Fruit fly (Drosophila melanogaster): Measurements from ENCODE around the gene Mettl2.

Mettl2 gene

dm6 chr3L:1652700-1653200 lies 13.7 kb upstream of the Mettl2 start, which contains the start of the genes CG7970 and Vta1 (continued):
- no peak for TF ChIP-seq Sox14 (GFP tag; optimal IDR thresholded peaks at IDR 0.05)
- TF ChIP-seq Lpt (GFP tag; optimal IDR thresholded peaks at IDR 0.05) = peak; percentile 42
- no peak for TF ChIP-seq CG10669 (GFP tag; optimal IDR thresholded peaks at IDR 0.05)
- TF ChIP-seq Hr38 (GFP tag; optimal IDR thresholded peaks at IDR 0.05) = no peak
- TF ChIP-seq CG8632 (GFP tag; optimal IDR thresholded peaks at IDR 0.05) = no peak
- no peak for TF ChIP-seq CG11294 (GFP tag; IDR thresholded peaks at IDR 0.05)
- no peak for TF ChIP-seq dac (GFP tag; optimal IDR thresholded peaks at IDR 0.05)
- no peak for TF ChIP-seq lz (GFP tag; optimal IDR thresholded peaks at IDR 0.05)
- peak; percentile 55 for TF ChIP-seq CG8119 (GFP tag; IDR thresholded peaks at IDR 0.05)
- no peak for TF ChIP-seq Eip93F (GFP tag; optimal IDR thresholded peaks at IDR 0.05)
- no peak for TF ChIP-seq Hr39 (GFP tag; optimal IDR thresholded peaks at IDR 0.05)
- TF ChIP-seq CG16779 (tag; optimal IDR thresholded peaks at IDR 0.05) = peak; percentile 75
- TF ChIP-seq Met (GFP tag; optimal IDR thresholded peaks at IDR 0.05) = no peak
- no peak for TF ChIP-seq fkh (GFP tag; optimal IDR thresholded peaks at IDR 0.05)
- no peak for TF ChIP-seq Eip78C (GFP tag)
- TF ChIP-seq CG15336 (GFP tag; IDR thresholded peaks at IDR 0.05) = peak; percentile 43; the same call in 1 of the 2 replicates
- TF ChIP-seq acj6 (GFP tag; optimal IDR thresholded peaks at IDR 0.05) = no peak
- TF ChIP-seq cyc (GFP tag; optimal IDR thresholded peaks at IDR 0.05) = no peak
- no peak for TF ChIP-seq Sox102F (GFP tag; optimal IDR thresholded peaks at IDR 0.05)
- TF ChIP-seq dsx (GFP tag; optimal IDR thresholded peaks at IDR 0.05; ENCODE audit: poor library complexity, severe bottlenecking) = no peak

- no peak for TF ChIP-seq CG9139 (GFP tag; optimal IDR thresholded peaks at IDR 0.05)
- TF ChIP-seq fd59A (GFP tag; optimal IDR thresholded peaks at IDR 0.05) = no peak
- no peak for TF ChIP-seq Hr39 (GFP tag; optimal IDR thresholded peaks at IDR 0.05)
- TF ChIP-seq CG15336 (GFP tag; IDR thresholded peaks at IDR 0.05) = no peak
- no peak for TF ChIP-seq CG4318 (GFP tag; optimal IDR thresholded peaks at IDR 0.05)
- TF ChIP-seq CG8632 (GFP tag; optimal IDR thresholded peaks at IDR 0.05) = no peak
- TF ChIP-seq CG10631 (GFP tag; optimal IDR thresholded peaks at IDR 0.05) = no peak
- no peak for TF ChIP-seq Hr38 (GFP tag; optimal IDR thresholded peaks at IDR 0.05)
- no peak for TF ChIP-seq net (GFP tag; optimal IDR thresholded peaks at IDR 0.05)
- no peak for TF ChIP-seq CG11762 (GFP tag; optimal IDR thresholded peaks at IDR 0.05; ENCODE audit: insufficient read depth)
- TF ChIP-seq Sox15 (GFP tag; optimal IDR thresholded peaks at IDR 0.05) = no peak
- no peak for TF ChIP-seq vri (GFP tag; optimal IDR thresholded peaks at IDR 0.05)
- TF ChIP-seq CG8319 (GFP tag; optimal IDR thresholded peaks at IDR 0.05) = no peak
- TF ChIP-seq CG11294 (GFP tag; IDR thresholded peaks at IDR 0.05) = no peak
- TF ChIP-seq Lpt (GFP tag; optimal IDR thresholded peaks at IDR 0.05) = no peak
- no peak for TF ChIP-seq CG6163 (GFP tag; IDR thresholded peaks at IDR 0.05)
- no peak for TF ChIP-seq CG34406 (GFP tag; optimal IDR thresholded peaks at IDR 0.05)
- TF ChIP-seq svp (GFP tag) = no peak
Observed at dm6 chr3L:1649363-1649762, 10.3 kb upstream of the Mettl2 start.

- TF ChIP-seq CG3919 (GFP tag; optimal IDR thresholded peaks at IDR 0.05) = no peak
Observed at dm6 chr3L:1648690-1649355, 9.8 kb upstream of the Mettl2 start, which contains the start of gene CG13920. TSS of gene CG13920 (plus strand) at chr3L:1648944.

- no peak for TF ChIP-seq salr (GFP tag; optimal IDR thresholded peaks at IDR 0.05)
- peak; percentile 64 for TF ChIP-seq Sox14 (GFP tag; optimal IDR thresholded peaks at IDR 0.05)
- TF ChIP-seq CG31627 (GFP tag; optimal IDR thresholded peaks at IDR 0.05) = peak; percentile 53
- peak; percentile 13 for TF ChIP-seq CG3919 (GFP tag; optimal IDR thresholded peaks at IDR 0.05)
- no peak for TF ChIP-seq Sox15 (GFP tag; optimal IDR thresholded peaks at IDR 0.05)
- TF ChIP-seq CG6792 (GFP tag; optimal IDR thresholded peaks at IDR 0.05) = no peak
- no peak for TF ChIP-seq CG6808 (GFP tag; optimal IDR thresholded peaks at IDR 0.05)
- no peak for TF ChIP-seq net (GFP tag; optimal IDR thresholded peaks at IDR 0.05)
- TF ChIP-seq Smox (GFP tag; optimal IDR thresholded peaks at IDR 0.05) = no peak
- no peak for TF ChIP-seq dac (GFP tag; optimal IDR thresholded peaks at IDR 0.05)
- TF ChIP-seq CG4318 (GFP tag; optimal IDR thresholded peaks at IDR 0.05) = no peak
- no peak for TF ChIP-seq CG8632 (GFP tag; optimal IDR thresholded peaks at IDR 0.05)
- no peak for TF ChIP-seq CG11762 (GFP tag; optimal IDR thresholded peaks at IDR 0.05; ENCODE audit: insufficient read depth)
- peak; percentile 34 for TF ChIP-seq Eip78C (GFP tag)
- TF ChIP-seq CG1621 (tag; optimal IDR thresholded peaks at IDR 0.05) = peak; percentile 78
- TF ChIP-seq Hr38 (GFP tag; optimal IDR thresholded peaks at IDR 0.05) = no peak
- TF ChIP-seq topi (GFP tag; optimal IDR thresholded peaks at IDR 0.05) = peak; percentile 11
- TF ChIP-seq esn (GFP tag; optimal IDR thresholded peaks at IDR 0.05) = peak; percentile 29
- TF ChIP-seq lz (GFP tag; optimal IDR thresholded peaks at IDR 0.05) = peak; percentile 27
- no peak for TF ChIP-seq Eip93F (GFP tag; optimal IDR thresholded peaks at IDR 0.05)
- no peak for TF ChIP-seq CG8119 (GFP tag; IDR thresholded peaks at IDR 0.05)
Observed at dm6 chr3L:1647276-1647919, 8.4 kb upstream of the Mettl2 start, which contains the start of the genes CG17249 and Bro. TSS of gene CG17249 (minus strand) at chr3L:1647464. TSS of gene Bro (plus strand) at chr3L:1647869.

Measured in whole organism, prepupa.